Fruit fly (Drosophila melanogaster) whole organism, embryonic: Measurements from ENCODE around the gene pot.
A peak's percentile ranks its signal among the peaks of the same experiment; 100 is the strongest.

ENCODE experiments used
- Abd-B ChIP-seq: fragments of 200-800 bp; sonication (Bioruptor generic); optimal IDR thresholded peaks from 2 replicates; lab custom pipeline; 2018; ENCODE audit warnings: missing biosample characterization, mild to moderate bottlenecking, missing genetic modification characterization, moderate library complexity
- Asciz ChIP-seq: fragments of 200-800 bp; sonication (Bioruptor generic); optimal IDR thresholded peaks from 2 replicates; lab custom pipeline; 2017; ENCODE audit warnings: missing biosample characterization, mild to moderate bottlenecking, missing genetic modification characterization, missing genetic modification reagents
- Atf6 ChIP-seq: fragments of 200-800 bp; sonication (Bioruptor generic); IDR thresholded peaks from 2 replicates; pipeline ENCODE4 v1.3.6; 2022; ENCODE audit warnings: missing biosample characterization, missing genetic modification characterization
- Blimp-1 ChIP-seq: fragments of 200-800 bp; sonication (Bioruptor generic); optimal IDR thresholded peaks from 3 replicates; lab custom pipeline; 2018; ENCODE audit warnings: missing biosample characterization, missing genetic modification characterization, mild to moderate bottlenecking, moderate library complexity, missing genetic modification reagents
- Bteb2 ChIP-seq: fragments of 200-800 bp; sonication (Bioruptor generic); optimal IDR thresholded peaks from 2 replicates; lab custom pipeline; 2016; ENCODE audit warnings: missing biosample characterization, missing genetic modification characterization
- CG10209 ChIP-seq: fragments of 200-800 bp; sonication (Bioruptor generic); optimal IDR thresholded peaks from 3 replicates; lab custom pipeline; 2017; ENCODE audit warnings: missing biosample characterization, mild to moderate bottlenecking, missing genetic modification characterization, missing genetic modification reagents
- CG10267 ChIP-seq: fragments of 200-800 bp; sonication (Bioruptor generic); optimal IDR thresholded peaks from 2 replicates; lab custom pipeline; 2018; ENCODE audit warnings: missing biosample characterization, mild to moderate bottlenecking, missing genetic modification characterization, moderate library complexity
- CG11504 ChIP-seq: fragments of 200-800 bp; sonication (Bioruptor generic); optimal IDR thresholded peaks from 3 replicates; lab custom pipeline; 2019; ENCODE audit warnings: missing biosample characterization, mild to moderate bottlenecking, missing genetic modification characterization, moderate library complexity
- CG12942 ChIP-seq: fragments of 200-800 bp; sonication (Bioruptor generic); optimal IDR thresholded peaks from 3 replicates; lab custom pipeline; 2016; ENCODE audit warnings: missing biosample characterization, missing genetic modification characterization
- CG13287 ChIP-seq: fragments of 200-800 bp; sonication (Bioruptor generic); IDR thresholded peaks from 2 replicates; pipeline ENCODE4 v1.3.6; 2022; ENCODE audit warnings: missing biosample characterization, missing genetic modification characterization; ENCODE audit not compliant: partially characterized antibody
- CG14014 ChIP-seq: fragments of 200-800 bp; sonication (Bioruptor generic); IDR thresholded peaks from 2 replicates; pipeline ENCODE4 v1.3.6; 2022; ENCODE audit warnings: missing biosample characterization, missing genetic modification characterization
- CG16813 ChIP-seq: fragments of 200-800 bp; sonication (Bioruptor generic); IDR thresholded peaks from 3 replicates; pipeline ENCODE4 v1.3.6; 2022; ENCODE audit warnings: missing biosample characterization, missing genetic modification characterization; ENCODE audit not compliant: partially characterized antibody
- CG17359 ChIP-seq: fragments of 200-800 bp; sonication (Bioruptor generic); optimal IDR thresholded peaks from 3 replicates; lab custom pipeline; 2018; ENCODE audit warnings: missing biosample characterization, mild to moderate bottlenecking, missing genetic modification characterization, moderate library complexity
- CG17361 ChIP-seq: fragments of 200-800 bp; sonication (Bioruptor generic); IDR thresholded peaks from 3 replicates; pipeline ENCODE4 v1.3.6; 2022; ENCODE audit warnings: missing biosample characterization, missing genetic modification characterization
- CG17385 ChIP-seq: fragments of 200-800 bp; sonication (Bioruptor generic); optimal IDR thresholded peaks from 3 replicates; lab custom pipeline; 2018; ENCODE audit warnings: missing biosample characterization, mild to moderate bottlenecking, missing genetic modification characterization
- CG2116 ChIP-seq: fragments of 200-800 bp; sonication (Bioruptor generic); optimal IDR thresholded peaks from 3 replicates; lab custom pipeline; 2018; ENCODE audit warnings: missing biosample characterization, mild to moderate bottlenecking, missing genetic modification characterization
- CG3163 ChIP-seq: fragments of 200-800 bp; sonication (Bioruptor generic); optimal IDR thresholded peaks from 3 replicates; lab custom pipeline; 2016; ENCODE audit warnings: missing biosample characterization, missing genetic modification characterization
- CG34376 ChIP-seq: fragments of 200-800 bp; sonication (Bioruptor generic); optimal IDR thresholded peaks from 2 replicates; lab custom pipeline; 2018; ENCODE audit warnings: missing biosample characterization, mild to moderate bottlenecking, missing genetic modification characterization
- CG3847 ChIP-seq: fragments of 200-800 bp; sonication (Bioruptor generic); IDR thresholded peaks from 2 replicates; pipeline ENCODE4 v1.3.6; 2022; ENCODE audit warnings: missing biosample characterization, missing genetic modification characterization
- CG8359 ChIP-seq: fragments of 200-800 bp; sonication (Bioruptor generic); optimal IDR thresholded peaks from 2 replicates; lab custom pipeline; 2017; ENCODE audit warnings: missing biosample characterization, mild to moderate bottlenecking, missing genetic modification characterization, borderline replicate concordance
- CTCF ChIP-seq: fragments of 200-800 bp; sonication (Bioruptor generic); optimal IDR thresholded peaks from 2 replicates; lab custom pipeline; 2017; ENCODE audit warnings: missing biosample characterization, mild to moderate bottlenecking, missing genetic modification characterization, moderate library complexity
- Dp ChIP-seq: fragments of 200-800 bp; sonication (Bioruptor generic); optimal IDR thresholded peaks from 2 replicates; lab custom pipeline; 2018; ENCODE audit warnings: missing biosample characterization, mild to moderate bottlenecking, missing genetic modification characterization, moderate library complexity
- E2f2 ChIP-seq: fragments of 200-800 bp; sonication (Bioruptor generic); IDR thresholded peaks from 2 replicates; pipeline ENCODE4 v1.3.6; 2022; ENCODE audit warnings: missing biosample characterization, missing genetic modification characterization
- Elba2 ChIP-seq: fragments of 200-800 bp; sonication (Bioruptor generic); optimal IDR thresholded peaks from 3 replicates; lab custom pipeline; 2016; ENCODE audit warnings: missing biosample characterization, missing genetic modification characterization
- Hmr ChIP-seq: fragments of 200-800 bp; sonication (Bioruptor generic); optimal IDR thresholded peaks from 3 replicates; lab custom pipeline; 2017; ENCODE audit warnings: mild to moderate bottlenecking, missing biosample characterization, missing genetic modification reagents, missing genetic modification characterization
- Hsf ChIP-seq: fragments of 200-800 bp; sonication (Bioruptor generic); optimal IDR thresholded peaks from 3 replicates; lab custom pipeline; 2016; ENCODE audit warnings: missing biosample characterization, missing genetic modification characterization
- Lpt ChIP-seq: fragments of >200 bp; optimal IDR thresholded peaks from 2 replicates; lab custom pipeline; 2018; ENCODE audit warnings: missing biosample characterization, missing genetic modification characterization
- MBD-R2 ChIP-seq: fragments of 200-800 bp; sonication (Bioruptor generic); IDR thresholded peaks from 2 replicates; pipeline ENCODE4 v1.3.6; 2022; ENCODE audit warnings: missing biosample characterization, missing genetic modification characterization
- Max ChIP-seq: fragments of 200-800 bp; sonication (Bioruptor generic); optimal IDR thresholded peaks from 2 replicates; lab custom pipeline; 2016; ENCODE audit warnings: missing biosample characterization, mild to moderate bottlenecking, missing genetic modification characterization
- Oli ChIP-seq: fragments of 200-800 bp; sonication (Bioruptor generic); optimal IDR thresholded peaks from 2 replicates; lab custom pipeline; 2018; ENCODE audit warnings: missing biosample characterization, mild to moderate bottlenecking, missing genetic modification characterization, moderate library complexity
- Pdp1 ChIP-seq, 2 experiments: fragments of 200-800 bp; sonication (Bioruptor generic); optimal IDR thresholded peaks; 3 replicates each; lab custom pipeline; 2016; ENCODE audit warnings: missing biosample characterization in 2 of 2, missing genetic modification characterization in 2 of 2, mild to moderate bottlenecking in 1 of 2, moderate library complexity in 1 of 2
- Sry-β ChIP-seq: fragments of 200-800 bp; sonication (Bioruptor generic); optimal IDR thresholded peaks from 2 replicates; lab custom pipeline; 2018; ENCODE audit warnings: missing biosample characterization, mild to moderate bottlenecking, missing genetic modification characterization, moderate library complexity
- Sry-δ ChIP-seq: fragments of 200-800 bp; sonication (Bioruptor generic); optimal IDR thresholded peaks from 2 replicates; lab custom pipeline; 2016; ENCODE audit warnings: missing biosample characterization, missing genetic modification characterization
- Trl ChIP-seq, 3 experiments: fragments of >200 bp in 2 of 3; fragments of 200-800 bp in 1 of 3; sonication (Bioruptor generic) in 1 of 3; optimal IDR thresholded peaks; 2 replicates in 1 of 3; 3 replicates in 2 of 3; lab custom pipeline; 2016 to 2017; ENCODE audit warnings: missing biosample characterization in 1 of 3, missing genetic modification characterization in 1 of 3
- ase ChIP-seq: fragments of 200-800 bp; sonication (Bioruptor generic); IDR thresholded peaks from 3 replicates; pipeline ENCODE4 v1.3.6; 2022; ENCODE audit warnings: missing biosample characterization, missing genetic modification characterization
- eyg ChIP-seq: fragments of 200-800 bp; sonication (Bioruptor generic); optimal IDR thresholded peaks from 3 replicates; lab custom pipeline; 2016; ENCODE audit warnings: missing biosample characterization, missing genetic modification characterization
- ftz-f1 ChIP-seq: fragments of 200-800 bp; sonication (Bioruptor generic); optimal IDR thresholded peaks from 2 replicates; lab custom pipeline; 2016; ENCODE audit warnings: missing biosample characterization, missing genetic modification characterization
- grn ChIP-seq: fragments of 200-800 bp; sonication (Bioruptor generic); optimal IDR thresholded peaks from 3 replicates; lab custom pipeline; 2017; ENCODE audit warnings: missing biosample characterization, missing genetic modification characterization
- hb ChIP-seq: fragments of 200-800 bp; sonication (Bioruptor generic); IDR thresholded peaks from 3 replicates; pipeline ENCODE4 v1.3.6; 2022; ENCODE audit warnings: missing biosample characterization, missing genetic modification characterization; ENCODE audit not compliant: partially characterized antibody
- maf-S ChIP-seq: fragments of 200-800 bp; sonication (Bioruptor generic); optimal IDR thresholded peaks from 2 replicates; lab custom pipeline; 2016; ENCODE audit warnings: missing biosample characterization, missing genetic modification characterization
- pan ChIP-seq, 4 experiments: fragments of >200 bp in 3 of 4; fragments of 200-800 bp in 1 of 4; sonication (Bioruptor generic) in 1 of 4; optimal IDR thresholded peaks in 3 of 4; IDR thresholded peaks in 1 of 4; 2 replicates each; pipeline versions ENCODE4 v1.3.6 to Lab custom; 2017 to 2022; ENCODE audit warnings: missing biosample characterization in 2 of 4, missing genetic modification characterization in 2 of 4, mixed read lengths in 1 of 4
- phol ChIP-seq: fragments of 200-800 bp; sonication (Bioruptor generic); optimal IDR thresholded peaks from 3 replicates; lab custom pipeline; 2018; ENCODE audit warnings: missing biosample characterization, mild to moderate bottlenecking, missing genetic modification characterization, moderate library complexity
- pita ChIP-seq: fragments of 200-800 bp; sonication (Bioruptor generic); optimal IDR thresholded peaks from 2 replicates; lab custom pipeline; 2017; ENCODE audit warnings: missing biosample characterization, mild to moderate bottlenecking, missing genetic modification characterization
- pzg ChIP-seq: fragments of 200-800 bp; sonication (Bioruptor generic); optimal IDR thresholded peaks from 3 replicates; lab custom pipeline; 2018; ENCODE audit warnings: missing biosample characterization, mild to moderate bottlenecking, missing genetic modification characterization, moderate library complexity
- ro ChIP-seq: fragments of 200-800 bp; sonication (Bioruptor generic); IDR thresholded peaks from 2 replicates; pipeline ENCODE4 v1.3.6; 2022; ENCODE audit warnings: missing biosample characterization, missing genetic modification characterization
- trem ChIP-seq: fragments of 200-800 bp; optimal IDR thresholded peaks from 3 replicates; lab custom pipeline; 2019; ENCODE audit warnings: missing biosample characterization, mild to moderate bottlenecking, missing genetic modification characterization, moderate library complexity
- usp ChIP-seq: fragments of >200 bp; optimal IDR thresholded peaks from 2 replicates; lab custom pipeline; 2017; ENCODE audit warnings: missing biosample characterization, missing genetic modification characterization
- vfl ChIP-seq: fragments of 200-800 bp; sonication (Bioruptor generic); optimal IDR thresholded peaks from 2 replicates; lab custom pipeline; 2016; ENCODE audit warnings: missing biosample characterization, missing genetic modification characterization
- wek ChIP-seq: fragments of 200-800 bp; sonication (Bioruptor generic); optimal IDR thresholded peaks from 3 replicates; lab custom pipeline; 2018; ENCODE audit warnings: missing biosample characterization, mild to moderate bottlenecking, missing genetic modification characterization, moderate library complexity
- zfh1 ChIP-seq: fragments of 200-800 bp; sonication (Bioruptor generic); IDR thresholded peaks from 3 replicates; pipeline ENCODE4 v1.3.6; 2022; ENCODE audit warnings: missing biosample characterization, missing genetic modification characterization

pot gene

dm6 chrX:11891682-11892179 lies 25.3 kb downstream of the pot start, which contains the start of gene sicily (continued):
- TF ChIP-seq CG17359 (tag; lab: Kevin White, UChicago) (no peak), pzg (GFP tag; lab: Kevin White, UChicago) (peak; percentile 84), CG3847 (GFP tag; lab: Robert Waterston, UW) (peak; percentile 35; the same call in 1 of the 2 replicates), CG10209 (no peak), Sry-β (GFP tag; lab: Kevin White, UChicago) (peak; percentile 29), CG14014 (GFP tag; lab: Robert Waterston, UW) (no peak), CG10267 (tag; lab: Kevin White, UChicago) (peak; percentile 33), eyg (GFP tag; lab: Kevin White, UChicago) (no peak), Lpt (GFP tag; lab: Kevin White, UChicago) (no peak), Hsf (no peak), pita (GFP tag; lab: Kevin White, UChicago) (no peak), Oli (tag; lab: Kevin White, UChicago) (no peak), usp (GFP tag; lab: Kevin White, UChicago) (no peak), E2f2 (peak; percentile 92), Bteb2 (GFP tag; lab: Kevin White, UChicago) (no peak), Hmr (GFP tag; lab: Kevin White, UChicago) (no peak), Blimp-1 (GFP tag; lab: Kevin White, UChicago) (no peak), CG3163 (GFP tag; lab: Kevin White, UChicago) (no peak), Sry-δ (GFP tag; lab: Kevin White, UChicago) (peak; percentile 42), Trl (optimal IDR thresholded peaks at IDR 0.05; lab: Kevin White, UChicago) (no peak), Trl (GFP tag; optimal IDR thresholded peaks at IDR 0.05; lab: Kevin White, UChicago) (no peak), Elba2 (GFP tag; lab: Kevin White, UChicago) (no peak), phol (peak; percentile 19), Dp (GFP tag; lab: Kevin White, UChicago) (peak; percentile 85), CTCF (GFP tag; lab: Kevin White, UChicago) (no peak), CG11504 (tag; lab: Kevin White, UChicago) (no peak), maf-S (GFP tag; lab: Kevin White, UChicago) (no peak), CG13287 (GFP tag; lab: Robert Waterston, UW) (peak; percentile 51), Abd-B (GFP tag; lab: Kevin White, UChicago) (no peak), grn (GFP tag; lab: Kevin White, UChicago) (no peak), Pdp1 (GFP tag; optimal IDR thresholded peaks at IDR 0.05; lab: Kevin White, UChicago) (peak in 1 of 2 experiments; percentile 66), CG2116 (GFP tag; lab: Kevin White, UChicago) (peak; percentile 46), zfh1 (peak; percentile 34; the same call in 1 of the 3 replicates), ase (GFP tag; lab: Robert Waterston, UW) (no peak), CG16813 (peak; percentile 37; the same call in 1 of the 3 replicates), trem (peak; percentile 34), Max (GFP tag; lab: Kevin White, UChicago) (no peak), ftz-f1 (GFP tag; lab: Kevin White, UChicago) (no peak), hb (GFP tag; lab: Robert Waterston, UW) (no peak), CG12942 (GFP tag; lab: Kevin White, UChicago) (no peak), CG17385 (peak; percentile 96), MBD-R2 (GFP tag; lab: Robert Waterston, UW) (peak; percentile 99), CG17361 (no peak), Atf6 (no peak), pan (optimal IDR thresholded peaks at IDR 0.05; lab: Kevin White, UChicago) (no peak), pan (GFP tag; optimal IDR thresholded peaks at IDR 0.05 in 1 of 2, IDR thresholded peaks at IDR 0.05 in 1 of 2) (no peak), wek (GFP tag; lab: Kevin White, UChicago) (peak; percentile 100), CG34376 (GFP tag; lab: Kevin White, UChicago) (no peak), ro (GFP tag; lab: Robert Waterston, UW) (no peak), vfl (GFP tag; lab: Kevin White, UChicago) (no peak), Asciz (GFP tag; lab: Kevin White, UChicago) (no peak), CG8359 (GFP tag; lab: Kevin White, UChicago) (no peak)
